Worm (Caenorhabditis elegans) whole organism, young adult: ENCODE results near the gene epg-5.

Experiments used
- K11D2.4 ChIP-seq: fragments of 200-800 bp; sonication (Bioruptor generic); IDR thresholded peaks from 2 replicates; pipeline ENCODE4 v1.3.6; 2022; ENCODE audit warnings: missing genetic modification reagents, missing genetic modification characterization, missing compliant biosample characterization
- dpl-1 ChIP-seq: fragments of 150-350 bp; optimal IDR thresholded peaks from 2 replicates; lab custom pipeline; 2014; ENCODE audit warnings: missing biosample characterization, missing genetic modification reagents, missing genetic modification characterization
- nhr-90 ChIP-seq: sonication (generic microtip); optimal IDR thresholded peaks from 2 replicates; lab custom pipeline; 2016; ENCODE audit warnings: missing genotype, mild to moderate bottlenecking, missing genetic modification characterization, missing compliant biosample characterization
- somi-1 ChIP-seq: fragments of 200-800 bp; sonication (Bioruptor generic); optimal IDR thresholded peaks from 2 replicates; lab custom pipeline; 2018; ENCODE audit warnings: mild to moderate bottlenecking, missing genetic modification characterization, missing compliant biosample characterization
- ztf-28 ChIP-seq: fragments of 200-800 bp; sonication (Bioruptor generic); IDR thresholded peaks from 2 replicates; pipeline ENCODE4 v1.3.6; 2022; ENCODE audit warnings: missing genetic modification reagents, missing genetic modification characterization, missing compliant biosample characterization

epg-5 gene

ce11 chrII:6554677-6555076, 54.5 kb downstream of the epg-5 start, which contains the start of gene wrn-1:
Gene wrn-1, plus strand, starts transcription at chrII:6554977.
- TF ChIP-seq somi-1 (GFP tag; lab: Kevin White, UChicago) (no peak), dpl-1 (GFP tag; lab: Kevin White, UChicago) (no peak), nhr-90 (tag; lab: Kevin White, UChicago) (no peak), K11D2.4 (GFP tag; lab: Robert Waterston, UW) (no peak), ztf-28 (GFP tag; lab: Robert Waterston, UW) (no peak)
